Fruit fly (Drosophila melanogaster): ENCODE results near the gene Drsl6.
A peak's percentile ranks its signal among the peaks of the same experiment; 100 is the strongest.

Gene Drsl6

DNA sequence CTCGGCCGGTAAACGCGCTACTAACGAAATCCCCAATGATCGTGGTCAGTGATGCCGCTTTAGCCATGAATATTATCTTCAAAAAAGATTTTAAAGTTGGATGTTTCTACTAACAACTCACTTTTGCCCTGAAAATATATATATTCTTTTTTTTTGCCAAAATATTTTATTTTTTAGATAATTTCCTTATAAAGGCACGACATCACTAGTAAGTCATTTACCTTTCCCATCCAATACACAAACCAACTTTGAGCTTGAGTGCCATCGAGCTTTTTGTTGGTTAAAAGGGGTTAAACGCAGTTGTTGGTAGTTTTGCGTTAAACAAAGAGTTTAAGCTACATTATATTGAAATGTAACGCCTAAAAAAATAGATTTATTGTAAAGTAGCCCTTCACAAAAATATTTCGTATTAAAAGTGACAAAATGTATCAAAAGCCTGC lies 33.1 kb downstream of the Drsl6 start, which contains the start of gene CG14968 (continued):
- TF ChIP-seq CG12299 (tag; optimal IDR thresholded peaks at IDR 0.05) (peak; percentile 87), CG15011 (GFP tag; optimal IDR thresholded peaks at IDR 0.05) (peak; percentile 88), CG8281 (tag; optimal IDR thresholded peaks at IDR 0.05) (peak; percentile 75), CG10462 (GFP tag; optimal IDR thresholded peaks at IDR 0.05) (peak; percentile 85), dpn (GFP tag; optimal IDR thresholded peaks at IDR 0.05) (peak; percentile 87 to 94), MTF-1 (GFP tag; optimal IDR thresholded peaks at IDR 0.05; ENCODE audit: borderline replicate concordance) (peak; percentile 88), B-H2 (GFP tag; optimal IDR thresholded peaks at IDR 0.05) (peak; percentile 87), CG10147 (GFP tag; optimal IDR thresholded peaks at IDR 0.05) (peak; percentile 96), pb (GFP tag; optimal IDR thresholded peaks at IDR 0.05) (peak; percentile 37), CG1233 (GFP tag; optimal IDR thresholded peaks at IDR 0.05) (peak; percentile 92), mirr (GFP tag; optimal IDR thresholded peaks at IDR 0.05) (peak; percentile 9), corto (GFP tag; optimal IDR thresholded peaks at IDR 0.05) (peak; percentile 91), CG10267 (tag; optimal IDR thresholded peaks at IDR 0.05) (peak; percentile 84), CG5245 (GFP tag; optimal IDR thresholded peaks at IDR 0.05) (peak; percentile 80), trh (GFP tag; optimal IDR thresholded peaks at IDR 0.05) (peak; percentile 86), Xbp1 (GFP tag; optimal IDR thresholded peaks at IDR 0.05) (peak; percentile 93), CG11696 (GFP tag; IDR thresholded peaks at IDR 0.05) (peak; percentile 91), H2.0 (GFP tag; IDR thresholded peaks at IDR 0.05) (peak; percentile 96), CG2875 (GFP tag; optimal IDR thresholded peaks at IDR 0.05) (peak; percentile 72), CoRest (tag; optimal IDR thresholded peaks at IDR 0.05) (peak; percentile 94), kay (GFP tag; optimal IDR thresholded peaks at IDR 0.05) (peak; percentile 89), CG30403 (GFP tag; optimal IDR thresholded peaks at IDR 0.05) (peak; percentile 93), CG31441 (GFP tag; IDR thresholded peaks at IDR 0.05) (peak; percentile 93), klu (GFP tag; IDR thresholded peaks at IDR 0.05) (peak; percentile 90), zf30C (GFP tag; optimal IDR thresholded peaks at IDR 0.05) (no peak), Tbp (GFP tag; optimal IDR thresholded peaks at IDR 0.05) (no peak), ken (GFP tag; IDR thresholded peaks at IDR 0.05) (peak; percentile 94), CG6813 (GFP tag; optimal IDR thresholded peaks at IDR 0.05) (peak; percentile 92), CG4404 (GFP tag; IDR thresholded peaks at IDR 0.05) (peak; percentile 80), chif (GFP tag; optimal IDR thresholded peaks at IDR 0.05) (peak; percentile 41 to 67), CG34224 (GFP tag; IDR thresholded peaks at IDR 0.05; ENCODE audit: partially characterized antibody) (no peak), CG31388 (GFP tag; optimal IDR thresholded peaks at IDR 0.05) (peak; percentile 80), CG10543 (GFP tag; optimal IDR thresholded peaks at IDR 0.05) (peak; percentile 75), twi (tag; optimal IDR thresholded peaks at IDR 0.05) (peak; percentile 78), CG4282 (GFP tag; optimal IDR thresholded peaks at IDR 0.05) (no peak), exex (tag; optimal IDR thresholded peaks at IDR 0.05) (peak; percentile 73), CG15514 (GFP tag; optimal IDR thresholded peaks at IDR 0.05) (peak; percentile 93), CG12236 (GFP tag; optimal IDR thresholded peaks at IDR 0.05) (peak; percentile 23), CG5953 (GFP tag; IDR thresholded peaks at IDR 0.05) (peak; percentile 91), tll (GFP tag; optimal IDR thresholded peaks at IDR 0.05) (no peak), sima (GFP tag; optimal IDR thresholded peaks at IDR 0.05) (peak; percentile 69), Rfx (GFP tag; IDR thresholded peaks at IDR 0.05) (peak; percentile 99), CG14965 (GFP tag; optimal IDR thresholded peaks at IDR 0.05; ENCODE audit: borderline replicate concordance) (no peak), CG1024 (GFP tag; IDR thresholded peaks at IDR 0.05) (peak; percentile 90), CG16813 (GFP tag; IDR thresholded peaks at IDR 0.05; ENCODE audit: partially characterized antibody) (no peak), CG12071 (GFP tag; optimal IDR thresholded peaks at IDR 0.05) (peak; percentile 88), fu2 (GFP tag; optimal IDR thresholded peaks at IDR 0.05) (peak; percentile 57), Hand (GFP tag; optimal IDR thresholded peaks at IDR 0.05) (peak; percentile 86), CG18476 (GFP tag; optimal IDR thresholded peaks at IDR 0.05) (peak; percentile 90), CG11504 (tag; optimal IDR thresholded peaks at IDR 0.05) (peak; percentile 95)

Data from whole organism, embryonic.